Fruit fly (Drosophila melanogaster) whole organism, adult: Measurements from ENCODE around the gene CG2961.

ENCODE experiments used
- CG11617 ChIP-seq: fragments of 200-800 bp; sonication (Bioruptor generic); optimal IDR thresholded peaks from 2 replicates; lab custom pipeline; 2017; ENCODE audit warnings: mild to moderate bottlenecking, missing biosample characterization, missing genetic modification reagents, missing genetic modification characterization
- CG1620 ChIP-seq: fragments of 200-800 bp; sonication (Bioruptor generic); optimal IDR thresholded peaks from 2 replicates; lab custom pipeline; 2016; ENCODE audit warnings: missing biosample characterization, missing genetic modification characterization
- CG7101 ChIP-seq: fragments of 200-800 bp; sonication (Bioruptor generic); optimal IDR thresholded peaks from 2 replicates; lab custom pipeline; 2018; ENCODE audit warnings: missing biosample characterization, mild to moderate bottlenecking, missing genetic modification characterization, moderate library complexity
- ovo ChIP-seq: fragments of 200-800 bp; sonication (Bioruptor generic); optimal IDR thresholded peaks from 2 replicates; lab custom pipeline; 2016; ENCODE audit warnings: missing biosample characterization, missing genetic modification characterization
- tj ChIP-seq: fragments of 200-800 bp; sonication (Bioruptor generic); optimal IDR thresholded peaks from 3 replicates; lab custom pipeline; 2017; ENCODE audit warnings: missing biosample characterization, mild to moderate bottlenecking, missing genetic modification characterization, moderate library complexity

DNA sequence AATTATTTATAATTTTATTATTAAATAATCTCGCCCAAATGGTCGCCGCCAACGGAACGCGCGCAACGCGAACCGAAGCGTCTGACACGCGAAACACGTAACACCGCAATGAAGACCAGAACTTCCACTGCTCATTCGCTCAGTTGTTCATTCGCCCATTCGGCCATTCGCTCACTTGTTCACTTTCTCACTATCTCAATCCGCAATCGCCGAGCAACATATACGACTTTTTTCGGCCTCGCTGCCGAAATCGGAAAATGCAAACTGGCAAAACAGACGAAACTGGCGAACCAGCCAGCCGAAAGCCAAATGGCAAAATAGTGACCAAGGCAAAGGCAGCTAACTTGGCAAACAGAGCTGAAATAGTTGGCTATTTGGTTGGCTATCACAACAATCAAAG, 17.1 kb upstream of the CG2961 start:
- peak; percentile 11 for TF ChIP-seq tj
- no peak for TF ChIP-seq ovo (GFP tag; lab: Kevin White, UChicago)
- TF ChIP-seq CG1620 (GFP tag; lab: Kevin White, UChicago) = no peak
- no peak for TF ChIP-seq CG7101 (tag; lab: Kevin White, UChicago)
- no peak for TF ChIP-seq CG11617 (GFP tag; lab: Kevin White, UChicago)
